Worm (Caenorhabditis elegans) whole organism, L4/young adult: Measurements from ENCODE around the gene ZC239.13.

ENCODE experiments used
- W03F9.2 ChIP-seq: fragments of 150-350 bp; optimal IDR thresholded peaks from 2 replicates; lab custom pipeline; 2014; ENCODE audit warnings: missing biosample characterization, missing genetic modification characterization
- him-1 ChIP-seq: sonication (generic microtip); optimal IDR thresholded peaks from 2 replicates; lab custom pipeline; 2016; ENCODE audit warnings: missing genotype, missing genetic modification reagents, missing genetic modification characterization, missing compliant biosample characterization

DNA sequence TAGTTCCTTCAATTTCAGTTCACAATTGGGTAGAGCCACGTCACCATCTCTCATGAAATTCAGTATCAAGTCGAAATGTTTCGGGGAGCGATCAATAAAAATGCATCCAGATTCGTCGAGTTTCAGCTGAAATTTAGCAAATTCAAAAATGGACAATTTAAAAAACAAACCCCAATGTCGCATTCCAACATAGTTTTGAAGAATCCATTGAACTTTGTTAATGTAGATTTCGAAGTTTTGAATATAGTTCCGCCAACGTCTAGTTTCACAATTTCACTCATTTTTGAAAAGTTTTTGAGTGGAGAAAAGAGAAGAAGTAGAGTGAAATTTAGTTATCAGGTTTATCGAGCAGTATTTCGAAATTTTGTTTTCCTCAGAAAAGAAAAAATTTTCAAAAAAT, 909 bp downstream of the ZC239.13 start, which contains the start of gene ZC239.14:
- TF ChIP-seq W03F9.2 (tag; lab: Kevin White, UChicago) (no peak), him-1 (tag; lab: Kevin White, UChicago) (no peak)
